Worm (Caenorhabditis elegans) whole organism, mixed stage, embryonic: ENCODE results near the gene E02H9.13.

Experiments
- blmp-1 ChIP-seq: fragments of 150-350 bp; optimal IDR thresholded peaks from 2 replicates; lab custom pipeline; 2014; ENCODE audit warnings: missing biosample characterization, missing genetic modification characterization
- elt-1 ChIP-seq: sonication (generic microtip); optimal IDR thresholded peaks from 2 replicates; lab custom pipeline; 2017; ENCODE audit warnings: missing genetic modification characterization, mild to moderate bottlenecking, missing compliant biosample characterization, antibody characterized with exemption, moderate library complexity, borderline replicate concordance; ENCODE audit not compliant: insufficient read depth
- ham-2 ChIP-seq: fragments of 200-800 bp; sonication (Bioruptor generic); optimal IDR thresholded peaks from 2 replicates; lab custom pipeline; 2018; ENCODE audit warnings: mild to moderate bottlenecking, missing genetic modification characterization, missing compliant biosample characterization
- lin-13 ChIP-seq: fragments of 150-350 bp; optimal IDR thresholded peaks from 2 replicates; lab custom pipeline; 2014; ENCODE audit warnings: missing biosample characterization, missing genetic modification characterization
- lsy-2 ChIP-seq: fragments of 150-350 bp; optimal IDR thresholded peaks from 2 replicates; lab custom pipeline; 2014; ENCODE audit warnings: missing biosample characterization, missing genetic modification characterization
- mab-5 ChIP-seq: fragments of 150-350 bp; optimal IDR thresholded peaks from 2 replicates; lab custom pipeline; 2014; ENCODE audit warnings: missing biosample characterization, missing genetic modification characterization
- mep-1 ChIP-seq: fragments of 150-350 bp; optimal IDR thresholded peaks from 2 replicates; lab custom pipeline; 2017; ENCODE audit warnings: missing biosample characterization, missing genetic modification reagents, missing genetic modification characterization, inconsistent platforms
- nhr-237 ChIP-seq: fragments of 150-350 bp; optimal IDR thresholded peaks from 2 replicates; lab custom pipeline; 2014; ENCODE audit warnings: missing biosample characterization, missing genetic modification characterization
- nhr-28 ChIP-seq: fragments of 150-350 bp; optimal IDR thresholded peaks from 2 replicates; lab custom pipeline; 2014; ENCODE audit warnings: missing biosample characterization, missing genetic modification characterization
- nhr-76 ChIP-seq: sonication (generic microtip); optimal IDR thresholded peaks from 2 replicates; lab custom pipeline; 2017; ENCODE audit warnings: missing biosample characterization, missing genetic modification characterization
- pha-4 ChIP-seq: fragments of 150-350 bp; optimal IDR thresholded peaks from 2 replicates; lab custom pipeline; 2018; ENCODE audit warnings: missing biosample characterization, missing genetic modification reagents, missing genetic modification characterization
- snpc-4 ChIP-seq: fragments of 150-350 bp; optimal IDR thresholded peaks from 2 replicates; lab custom pipeline; 2014; ENCODE audit warnings: missing biosample characterization, missing genetic modification characterization
- unc-120 ChIP-seq: sonication (generic microtip); optimal IDR thresholded peaks from 2 replicates; lab custom pipeline; 2017; ENCODE audit warnings: missing genetic modification characterization, missing compliant biosample characterization; ENCODE audit not compliant: poor library complexity, severe bottlenecking
- unc-39 ChIP-seq: fragments of 150-350 bp; optimal IDR thresholded peaks from 2 replicates; lab custom pipeline; 2014; ENCODE audit warnings: missing biosample characterization, missing genetic modification characterization

DNA sequence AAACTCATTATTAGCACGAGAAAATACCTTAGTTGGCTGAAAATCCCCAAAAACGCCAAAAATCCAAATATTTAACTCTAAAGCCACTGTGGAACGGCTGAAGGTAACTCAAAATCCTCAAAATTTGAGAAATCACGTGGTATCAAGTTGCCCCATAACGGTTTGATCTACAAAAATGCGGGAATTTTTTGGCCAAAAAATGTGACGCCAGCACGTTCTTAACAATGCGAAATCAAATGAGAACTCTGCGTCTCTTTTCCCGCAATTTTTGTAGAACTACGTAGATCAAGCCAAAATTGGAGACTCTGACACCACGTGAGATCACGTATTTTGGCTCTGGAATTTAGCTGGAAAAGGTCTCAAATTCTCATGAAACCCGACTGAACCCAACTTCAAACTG is 36.2 kb upstream of the E02H9.13 start:
- TF ChIP-seq nhr-237 (tag; lab: Kevin White, UChicago) (no peak), ham-2 (GFP tag; lab: Kevin White, UChicago) (no peak), lsy-2 (no peak), snpc-4 (no peak), unc-39 (tag; lab: Kevin White, UChicago) (no peak), nhr-76 (tag; lab: Kevin White, UChicago) (no peak), mab-5 (tag; lab: Kevin White, UChicago) (no peak), elt-1 (tag; lab: Kevin White, UChicago) (no peak), unc-120 (tag; lab: Kevin White, UChicago) (no peak), blmp-1 (tag; lab: Kevin White, UChicago) (no peak), pha-4 (tag; lab: Kevin White, UChicago) (no peak), nhr-28 (tag; lab: Kevin White, UChicago) (no peak), lin-13 (tag; lab: Kevin White, UChicago) (no peak), mep-1 (tag; lab: Kevin White, UChicago) (no peak)
